Fruit fly (Drosophila melanogaster) whole organism, prepupa: ENCODE measurements around the gene Prosbeta3.

Experiments
- Blimp-1 ChIP-seq: fragments of 200-800 bp; sonication (Bioruptor generic); optimal IDR thresholded peaks from 3 replicates; lab custom pipeline; 2017; ENCODE audit warnings: missing biosample characterization, missing genetic modification characterization, mild to moderate bottlenecking, moderate library complexity, missing genetic modification reagents
- CG10631 ChIP-seq: fragments of 200-800 bp; sonication (Bioruptor generic); optimal IDR thresholded peaks from 2 replicates; lab custom pipeline; 2016; ENCODE audit warnings: missing biosample characterization, missing genetic modification characterization
- CG10669 ChIP-seq: fragments of 200-800 bp; sonication (Bioruptor generic); optimal IDR thresholded peaks from 3 replicates; lab custom pipeline; 2018; ENCODE audit warnings: missing biosample characterization, mild to moderate bottlenecking, missing genetic modification characterization, moderate library complexity
- CG11294 ChIP-seq: fragments of 200-800 bp; sonication (Bioruptor generic); IDR thresholded peaks from 2 replicates; pipeline ENCODE4 v1.3.6; 2022; ENCODE audit warnings: missing biosample characterization, missing genetic modification characterization
- CG11762 ChIP-seq: fragments of 200-800 bp; sonication (Bioruptor generic); optimal IDR thresholded peaks from 3 replicates; lab custom pipeline; 2016; ENCODE audit warnings: missing biosample characterization, missing genetic modification characterization; ENCODE audit not compliant: insufficient read depth
- CG11902 ChIP-seq: fragments of 200-800 bp; sonication (Bioruptor generic); optimal IDR thresholded peaks from 3 replicates; lab custom pipeline; 2016; ENCODE audit warnings: missing biosample characterization, missing genetic modification characterization
- CG16779 ChIP-seq: fragments of 200-800 bp; sonication (Bioruptor generic); optimal IDR thresholded peaks from 3 replicates; lab custom pipeline; 2017; ENCODE audit warnings: missing biosample characterization, mild to moderate bottlenecking, missing genetic modification characterization
- CG31627 ChIP-seq: fragments of 200-800 bp; sonication (Bioruptor generic); optimal IDR thresholded peaks from 3 replicates; lab custom pipeline; 2016; ENCODE audit warnings: missing biosample characterization, missing genetic modification characterization
- CG32006 ChIP-seq: fragments of 200-800 bp; sonication (Bioruptor generic); optimal IDR thresholded peaks from 3 replicates; lab custom pipeline; 2017; ENCODE audit warnings: missing biosample characterization, mild to moderate bottlenecking, missing genetic modification characterization
- CG34406 ChIP-seq: fragments of 200-800 bp; sonication (Bioruptor generic); optimal IDR thresholded peaks from 3 replicates; lab custom pipeline; 2016; ENCODE audit warnings: missing biosample characterization, missing genetic modification characterization
- CG3919 ChIP-seq: fragments of 200-800 bp; sonication (Bioruptor generic); optimal IDR thresholded peaks from 3 replicates; lab custom pipeline; 2016; ENCODE audit warnings: missing biosample characterization, missing genetic modification characterization
- CG6163 ChIP-seq: fragments of 200-800 bp; sonication (Bioruptor generic); IDR thresholded peaks from 3 replicates; pipeline ENCODE4 v1.3.6; 2022; ENCODE audit warnings: missing biosample characterization, missing genetic modification characterization
- CG6276 ChIP-seq: fragments of 200-800 bp; sonication (Bioruptor generic); optimal IDR thresholded peaks from 2 replicates; lab custom pipeline; 2017; ENCODE audit warnings: missing biosample characterization, mild to moderate bottlenecking, missing genetic modification characterization
- CG6792 ChIP-seq: fragments of 200-800 bp; sonication (Bioruptor generic); optimal IDR thresholded peaks from 3 replicates; lab custom pipeline; 2016; ENCODE audit warnings: missing biosample characterization, missing genetic modification characterization
- CG6808 ChIP-seq: fragments of 200-800 bp; sonication (Bioruptor generic); optimal IDR thresholded peaks from 3 replicates; lab custom pipeline; 2017; ENCODE audit warnings: missing biosample characterization, missing genetic modification characterization, mild to moderate bottlenecking, moderate library complexity, missing genetic modification reagents
- CG6854 ChIP-seq: fragments of 200-800 bp; sonication (Bioruptor generic); optimal IDR thresholded peaks from 2 replicates; lab custom pipeline; 2017; ENCODE audit warnings: missing biosample characterization, mild to moderate bottlenecking, missing genetic modification characterization
- CG8119 ChIP-seq: fragments of 200-800 bp; sonication (Bioruptor generic); IDR thresholded peaks from 3 replicates; pipeline ENCODE4 v1.3.6; 2022; ENCODE audit warnings: missing biosample characterization, missing genetic modification characterization
- CG8319 ChIP-seq: fragments of 200-800 bp; sonication (Bioruptor generic); optimal IDR thresholded peaks from 3 replicates; lab custom pipeline; 2016; ENCODE audit warnings: missing biosample characterization, missing genetic modification characterization
- CG8632 ChIP-seq: fragments of 200-800 bp; sonication (Bioruptor generic); optimal IDR thresholded peaks from 3 replicates; lab custom pipeline; 2016; ENCODE audit warnings: missing biosample characterization, missing genetic modification characterization
- CG9139 ChIP-seq: fragments of 200-800 bp; sonication (Bioruptor generic); optimal IDR thresholded peaks from 3 replicates; lab custom pipeline; 2017; ENCODE audit warnings: missing biosample characterization, mild to moderate bottlenecking, missing genetic modification characterization
- Eip93F ChIP-seq: fragments of 200-800 bp; sonication (Bioruptor generic); optimal IDR thresholded peaks from 2 replicates; lab custom pipeline; 2016; ENCODE audit warnings: missing biosample characterization, mild to moderate bottlenecking, missing genetic modification characterization
- Ets21C ChIP-seq: fragments of 200-800 bp; sonication (Bioruptor generic); optimal IDR thresholded peaks from 3 replicates; lab custom pipeline; 2016; ENCODE audit warnings: missing biosample characterization, missing genetic modification characterization
- Ets96B ChIP-seq: fragments of 200-800 bp; optimal IDR thresholded peaks from 2 replicates; lab custom pipeline; 2019; ENCODE audit warnings: missing biosample characterization, mild to moderate bottlenecking, missing genetic modification characterization, moderate library complexity
- Gug ChIP-seq: fragments of 200-800 bp; sonication (Bioruptor generic); IDR thresholded peaks from 2 replicates; pipeline ENCODE4 v1.3.6; 2022; ENCODE audit warnings: missing biosample characterization, missing genetic modification characterization
- Hr39 ChIP-seq: fragments of 200-800 bp; sonication (Bioruptor generic); optimal IDR thresholded peaks from 2 replicates; lab custom pipeline; 2016; ENCODE audit warnings: missing biosample characterization, missing genetic modification characterization
- Met ChIP-seq: fragments of 200-800 bp; sonication (Bioruptor generic); optimal IDR thresholded peaks from 3 replicates; lab custom pipeline; 2016; ENCODE audit warnings: missing biosample characterization, missing genetic modification characterization
- OdsH ChIP-seq: fragments of 200-800 bp; sonication (Bioruptor generic); optimal IDR thresholded peaks from 3 replicates; lab custom pipeline; 2016; ENCODE audit warnings: missing biosample characterization, missing genetic modification characterization
- Smox ChIP-seq: fragments of 200-800 bp; sonication (Bioruptor generic); optimal IDR thresholded peaks from 3 replicates; lab custom pipeline; 2016; ENCODE audit warnings: missing biosample characterization, missing genetic modification characterization
- Sox102F ChIP-seq: fragments of 200-800 bp; sonication (Bioruptor generic); optimal IDR thresholded peaks from 2 replicates; lab custom pipeline; 2016; ENCODE audit warnings: missing biosample characterization, mild to moderate bottlenecking, missing genetic modification characterization
- Sox15 ChIP-seq: fragments of 200-800 bp; sonication (Bioruptor generic); optimal IDR thresholded peaks from 3 replicates; lab custom pipeline; 2016; ENCODE audit warnings: missing biosample characterization, missing genetic modification characterization
- achi ChIP-seq: fragments of 200-800 bp; sonication (Bioruptor generic); optimal IDR thresholded peaks from 3 replicates; lab custom pipeline; 2016; ENCODE audit warnings: missing biosample characterization, missing genetic modification characterization
- acj6 ChIP-seq: fragments of 200-800 bp; sonication (Bioruptor generic); optimal IDR thresholded peaks from 3 replicates; lab custom pipeline; 2016; ENCODE audit warnings: missing biosample characterization, missing genetic modification characterization
- cyc ChIP-seq: fragments of 200-800 bp; sonication (Bioruptor generic); optimal IDR thresholded peaks from 3 replicates; lab custom pipeline; 2016; ENCODE audit warnings: missing biosample characterization, missing genetic modification characterization
- dac ChIP-seq: fragments of 200-800 bp; sonication (Bioruptor generic); optimal IDR thresholded peaks from 2 replicates; lab custom pipeline; 2017; ENCODE audit warnings: missing biosample characterization, mild to moderate bottlenecking, missing genetic modification characterization
- eg ChIP-seq: fragments of 200-800 bp; sonication (Bioruptor generic); IDR thresholded peaks from 3 replicates; pipeline ENCODE4 v1.3.6; 2022; ENCODE audit warnings: missing biosample characterization, missing genetic modification characterization
- esn ChIP-seq: fragments of 200-800 bp; sonication (Bioruptor generic); optimal IDR thresholded peaks from 2 replicates; lab custom pipeline; 2016; ENCODE audit warnings: missing biosample characterization, mild to moderate bottlenecking, missing genetic modification characterization, moderate library complexity
- fd85E ChIP-seq: fragments of 200-800 bp; sonication (Bioruptor generic); optimal IDR thresholded peaks from 3 replicates; lab custom pipeline; 2016; ENCODE audit warnings: missing biosample characterization, missing genetic modification characterization
- lz ChIP-seq: fragments of 200-800 bp; sonication (Bioruptor generic); optimal IDR thresholded peaks from 3 replicates; lab custom pipeline; 2016; ENCODE audit warnings: missing biosample characterization, missing genetic modification characterization
- net ChIP-seq: fragments of 200-800 bp; sonication (Bioruptor generic); optimal IDR thresholded peaks from 3 replicates; lab custom pipeline; 2016; ENCODE audit warnings: missing biosample characterization, missing genetic modification characterization
- pdm3 ChIP-seq: fragments of 200-800 bp; sonication (Bioruptor generic); optimal IDR thresholded peaks from 3 replicates; lab custom pipeline; 2016; ENCODE audit warnings: missing biosample characterization, missing genetic modification characterization
- salr ChIP-seq, 2 experiments: fragments of 200-800 bp; sonication (Bioruptor generic); optimal IDR thresholded peaks; 3 replicates each; lab custom pipeline; 2016 to 2018; ENCODE audit warnings: missing biosample characterization in 2 of 2, missing genetic modification characterization in 2 of 2, mild to moderate bottlenecking in 1 of 2
- spab ChIP-seq: fragments of 200-800 bp; sonication (Bioruptor generic); optimal IDR thresholded peaks from 2 replicates; lab custom pipeline; 2017; ENCODE audit warnings: missing biosample characterization, mild to moderate bottlenecking, missing genetic modification characterization, missing genetic modification reagents
- ss ChIP-seq, 2 experiments: fragments of 200-800 bp; sonication (Bioruptor generic); optimal IDR thresholded peaks; 2 replicates in 1 of 2; 3 replicates in 1 of 2; lab custom pipeline; 2017 to 2018; ENCODE audit warnings: mild to moderate bottlenecking in 2 of 2, missing biosample characterization in 2 of 2, missing genetic modification characterization in 2 of 2, moderate library complexity in 1 of 2
- svp ChIP-seq: fragments of 200-800 bp; sonication (Bioruptor generic); peaks from one replicate; lab custom pipeline; 2016; ENCODE audit warnings: missing biosample characterization, missing genetic modification characterization
- topi ChIP-seq: fragments of 200-800 bp; sonication (Bioruptor generic); optimal IDR thresholded peaks from 3 replicates; lab custom pipeline; 2016; ENCODE audit warnings: missing biosample characterization, missing genetic modification characterization
- vri ChIP-seq: fragments of 200-800 bp; sonication (Bioruptor generic); optimal IDR thresholded peaks from 3 replicates; lab custom pipeline; 2016; ENCODE audit warnings: missing biosample characterization, mild to moderate bottlenecking, missing genetic modification characterization

Gene Prosbeta3

DNA sequence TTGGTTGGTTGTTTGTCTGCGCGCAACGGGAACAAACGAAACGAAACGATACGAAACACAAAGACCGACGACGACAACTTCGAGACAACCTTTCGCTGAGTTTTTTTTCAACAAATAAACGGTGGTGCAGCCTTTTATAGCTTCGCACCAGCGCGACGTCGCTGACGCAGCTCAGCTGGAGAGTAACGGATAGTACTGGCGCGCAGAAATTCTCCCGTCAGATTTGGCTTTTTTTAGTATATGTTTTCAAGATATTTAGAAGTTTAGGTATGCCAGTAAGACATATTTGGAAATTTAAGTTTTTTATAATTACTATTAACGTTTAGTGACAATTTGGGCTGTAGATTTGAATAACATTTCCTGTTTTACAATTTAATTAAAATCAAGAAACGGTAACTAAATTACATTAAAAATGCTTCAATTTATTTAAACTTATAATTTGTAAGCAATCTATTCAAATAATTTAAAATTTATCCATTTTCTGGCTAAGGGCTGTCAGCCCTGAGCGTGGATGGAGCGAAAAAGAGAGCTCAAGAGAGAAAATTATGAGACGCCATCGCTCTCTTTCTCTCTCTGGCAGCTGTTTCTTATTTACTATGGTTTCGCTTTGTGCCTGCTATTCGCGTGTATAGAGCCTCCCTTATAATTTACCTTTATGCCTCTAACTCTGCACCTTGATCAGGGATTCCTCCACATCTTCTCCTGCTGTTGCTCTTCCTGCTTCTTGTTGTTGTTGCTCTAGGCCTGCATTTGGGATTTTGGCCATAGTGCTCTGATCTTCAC is 27.8 kb upstream of the Prosbeta3 start (continued):
- TF ChIP-seq Eip93F (GFP tag; lab: Kevin White, UChicago) (peak; percentile 69), spab (GFP tag; lab: Kevin White, UChicago) (peak; percentile 84), Gug (GFP tag; lab: Robert Waterston, UW) (peak; percentile 49), Met (GFP tag; lab: Kevin White, UChicago) (peak; percentile 87), CG8319 (GFP tag; lab: Kevin White, UChicago) (peak; percentile 50), Ets96B (tag; lab: Kevin White, UChicago) (peak; percentile 90), CG16779 (peak; percentile 82), Hr39 (GFP tag; lab: Kevin White, UChicago) (peak; percentile 56), CG8119 (GFP tag; lab: Robert Waterston, UW) (peak; percentile 88), CG31627 (GFP tag; lab: Kevin White, UChicago) (peak; percentile 62), topi (peak; percentile 88), acj6 (GFP tag; lab: Kevin White, UChicago) (peak; percentile 81), net (GFP tag; lab: Kevin White, UChicago) (peak; percentile 87), vri (GFP tag; lab: Kevin White, UChicago) (peak; percentile 63), lz (GFP tag; lab: Kevin White, UChicago) (peak; percentile 84), CG10669 (GFP tag; lab: Kevin White, UChicago) (peak; percentile 79), CG3919 (peak; percentile 78), CG9139 (GFP tag; lab: Kevin White, UChicago) (peak; percentile 78), eg (GFP tag; lab: Robert Waterston, UW) (peak; percentile 77; the same call in 2 of the 3 replicates), CG34406 (peak; percentile 88), salr (GFP tag; optimal IDR thresholded peaks at IDR 0.05; lab: Kevin White, UChicago) (peak in 1 of 2 experiments; percentile 84), pdm3 (GFP tag; lab: Kevin White, UChicago) (peak; percentile 81), CG11762 (GFP tag; lab: Kevin White, UChicago) (peak; percentile 70), CG6854 (GFP tag; lab: Kevin White, UChicago) (peak; percentile 65), cyc (GFP tag; lab: Kevin White, UChicago) (peak; percentile 58), Blimp-1 (peak; percentile 72), fd85E (no peak), Ets21C (GFP tag; lab: Kevin White, UChicago) (peak; percentile 64), Smox (peak; percentile 84), ss (GFP tag; optimal IDR thresholded peaks at IDR 0.05; lab: Kevin White, UChicago) (peak; percentile 80 to 87), achi (GFP tag; lab: Kevin White, UChicago) (peak; percentile 84), CG11294 (peak; percentile 50; the same call in 1 of the 2 replicates)

DNA sequence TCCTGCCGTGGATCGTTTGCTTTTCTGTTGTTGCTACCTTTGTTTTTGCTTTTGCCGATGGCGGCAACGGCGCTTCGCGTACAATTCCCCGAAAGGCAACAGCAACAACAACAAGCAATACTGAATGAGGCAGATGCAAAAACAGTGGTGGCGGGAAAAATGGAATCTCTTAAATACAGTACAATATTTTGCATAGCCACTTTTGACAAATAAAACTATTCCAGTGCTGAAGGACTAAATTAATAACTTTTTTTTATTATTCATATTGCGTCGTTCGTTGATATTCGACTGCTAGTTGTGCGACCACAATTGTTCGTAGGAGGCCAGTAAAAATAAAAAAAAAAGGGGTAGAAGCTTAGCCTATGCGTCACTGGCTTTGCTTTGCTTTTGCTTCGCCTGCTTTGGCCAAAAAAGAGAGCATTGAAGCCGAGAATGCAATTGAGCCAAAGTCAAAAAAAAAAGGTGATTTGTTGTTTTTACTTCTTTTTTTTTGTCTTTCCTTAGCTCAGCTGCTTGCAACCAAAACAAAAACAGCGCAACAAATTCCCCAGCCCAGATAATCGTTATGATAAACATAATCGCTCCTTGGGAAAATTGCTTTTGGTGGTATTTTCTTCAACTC is 25.9 kb upstream of the Prosbeta3 start:
- peak; percentile 94 for TF ChIP-seq Eip93F (GFP tag; lab: Kevin White, UChicago)
- peak; percentile 97 for TF ChIP-seq CG9139 (GFP tag; lab: Kevin White, UChicago)
- TF ChIP-seq CG8632 (GFP tag; lab: Kevin White, UChicago) = peak; percentile 98
- peak; percentile 99 for TF ChIP-seq CG6276 (GFP tag; lab: Kevin White, UChicago)
- TF ChIP-seq CG10631 (GFP tag; lab: Kevin White, UChicago) = peak; percentile 99
- TF ChIP-seq topi = peak; percentile 97
- TF ChIP-seq esn (GFP tag; lab: Kevin White, UChicago) = peak; percentile 98
- peak; percentile 96 for TF ChIP-seq CG11902 (GFP tag; lab: Kevin White, UChicago)
- TF ChIP-seq ss (GFP tag; optimal IDR thresholded peaks at IDR 0.05; lab: Kevin White, UChicago) = peak; percentile 98 to 99
- peak; percentile 99 for TF ChIP-seq OdsH (GFP tag; lab: Kevin White, UChicago)
- peak; percentile 97 for TF ChIP-seq Hr39 (GFP tag; lab: Kevin White, UChicago)
- TF ChIP-seq Sox102F (GFP tag; lab: Kevin White, UChicago) = peak; percentile 98
- peak; percentile 98 for TF ChIP-seq CG6792
- peak; percentile 98 for TF ChIP-seq CG16779
- TF ChIP-seq CG6163 = peak; percentile 99
- TF ChIP-seq Smox = peak; percentile 96
- TF ChIP-seq dac (GFP tag; lab: Kevin White, UChicago) = peak; percentile 99
- TF ChIP-seq CG31627 (GFP tag; lab: Kevin White, UChicago) = peak; percentile 97
- peak; percentile 99 for TF ChIP-seq eg (GFP tag; lab: Robert Waterston, UW)
- peak; percentile 99 for TF ChIP-seq svp
- peak; percentile 97 to 99 for TF ChIP-seq salr (GFP tag; optimal IDR thresholded peaks at IDR 0.05; lab: Kevin White, UChicago)
- peak; percentile 95 for TF ChIP-seq CG8319 (GFP tag; lab: Kevin White, UChicago)
- TF ChIP-seq CG32006 (GFP tag; lab: Kevin White, UChicago) = peak; percentile 100
- TF ChIP-seq CG6808 (GFP tag; lab: Kevin White, UChicago) = peak; percentile 98
- peak; percentile 94 for TF ChIP-seq Sox15 (GFP tag; lab: Kevin White, UChicago)
- peak; percentile 98 for TF ChIP-seq CG11762 (GFP tag; lab: Kevin White, UChicago)
